Worm (Caenorhabditis elegans): Measurements from ENCODE around the gene F25E5.8.

Gene F25E5.8

DNA sequence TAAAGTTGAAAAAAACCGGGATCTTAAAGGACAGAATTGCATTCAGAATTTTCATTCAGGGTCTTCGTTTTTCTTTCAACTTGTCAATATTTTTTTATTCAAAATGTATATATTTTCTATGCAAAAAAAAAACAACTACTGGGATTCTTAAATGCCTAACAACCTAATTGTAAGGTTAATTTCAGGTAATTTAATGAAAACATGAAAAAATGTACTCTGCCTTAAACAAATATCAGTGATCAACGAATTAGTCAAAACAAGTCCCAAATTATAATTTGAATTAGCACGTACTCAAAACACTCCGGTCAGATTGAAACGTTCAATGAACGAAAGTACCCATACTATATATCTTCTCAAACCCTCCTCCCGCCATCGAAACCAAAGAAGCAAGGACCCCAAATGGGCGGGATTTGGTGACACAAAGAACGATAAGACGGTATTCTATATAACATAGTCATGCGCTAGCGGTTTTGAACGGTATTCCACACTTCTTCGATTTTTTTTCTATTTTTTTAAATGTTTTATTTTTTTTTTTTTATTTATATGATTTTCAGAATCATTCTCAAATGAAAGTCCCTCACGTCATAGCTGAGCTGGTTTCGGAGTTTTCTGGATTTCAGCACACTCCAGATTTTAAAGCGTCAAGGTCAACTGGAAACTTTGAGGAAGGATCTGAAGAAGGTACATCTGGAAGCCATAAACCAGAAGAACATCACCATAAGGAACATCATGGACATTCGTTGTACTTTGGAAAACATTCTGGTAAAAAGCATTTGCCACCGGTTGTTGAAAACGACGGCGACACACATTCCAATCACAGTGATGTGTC, at the start of gene F25E5.8, which contains the start of gene ddo-2:
TSS of gene F25E5.8 (plus strand) at position 555 of the 829 bp plus-strand sequence.
TSS of gene ddo-2 (minus strand) at position 330 of the 829 bp plus-strand sequence.
- TF ChIP-seq unc-98 (GFP tag; IDR thresholded peaks at IDR 0.05) = no peak
- peak; percentile 32 for TF ChIP-seq snu-23 (GFP tag; optimal IDR thresholded peaks at IDR 0.05)
- no peak for TF ChIP-seq nhr-47 (tag; optimal IDR thresholded peaks at IDR 0.05)
- TF ChIP-seq ets-5 (GFP tag; IDR thresholded peaks at IDR 0.05) = no peak
- TF ChIP-seq sptf-1 (tag; optimal IDR thresholded peaks at IDR 0.05) = no peak
- TF ChIP-seq grh-1 (GFP tag; IDR thresholded peaks at IDR 0.05) = 0 out of 2 replicates have a peak, but pooled peaks have one; percentile 7
- TF ChIP-seq C16A3.4 (tag; optimal IDR thresholded peaks at IDR 0.05) = no peak
- no peak for TF ChIP-seq dsc-1 (tag; optimal IDR thresholded peaks at IDR 0.05)
- peak; percentile 20 for TF ChIP-seq tbx-2 (tag; optimal IDR thresholded peaks at IDR 0.05)
- peak; percentile 81 for TF ChIP-seq unc-130 (tag; optimal IDR thresholded peaks at IDR 0.05)
- no peak for TF ChIP-seq elt-2 (tag; optimal IDR thresholded peaks at IDR 0.05)
- TF ChIP-seq nhr-85 (tag) = peak; percentile 87
- no peak for TF ChIP-seq mef-2 (tag; optimal IDR thresholded peaks at IDR 0.05)
- TF ChIP-seq Y116A8C.19 (tag; optimal IDR thresholded peaks at IDR 0.05; ENCODE audit: borderline replicate concordance) = no peak
- TF ChIP-seq unc-62 (GFP tag; optimal IDR thresholded peaks at IDR 0.05) = no peak
- TF ChIP-seq zag-1 (tag; optimal IDR thresholded peaks at IDR 0.05) = no peak
- no peak for TF ChIP-seq lsy-2 (tag; optimal IDR thresholded peaks at IDR 0.05)
- TF ChIP-seq fkh-4 (tag; optimal IDR thresholded peaks at IDR 0.05; ENCODE audit: borderline replicate concordance) = no peak
- no peak for TF ChIP-seq xbp-1 (tag; optimal IDR thresholded peaks at IDR 0.05)
- TF ChIP-seq nhr-90 (tag; optimal IDR thresholded peaks at IDR 0.05; ENCODE audit: poor library complexity) = peak; percentile 48
- TF ChIP-seq F16B12.6 (tag; optimal IDR thresholded peaks at IDR 0.05) = no peak
- TF ChIP-seq aha-1 (tag; optimal IDR thresholded peaks at IDR 0.05) = no peak
- peak; percentile 24 for TF ChIP-seq skn-1 (tag; optimal IDR thresholded peaks at IDR 0.05)
- TF ChIP-seq ztf-4 (tag; optimal IDR thresholded peaks at IDR 0.05) = no peak
- TF ChIP-seq lin-14 (GFP tag; optimal IDR thresholded peaks at IDR 0.05) = peak; percentile 18
- TF ChIP-seq hlh-17 (GFP tag; optimal IDR thresholded peaks at IDR 0.05; ENCODE audit: borderline replicate concordance) = no peak
- no peak for TF ChIP-seq irx-1 (tag; optimal IDR thresholded peaks at IDR 0.05)
- no peak for TF ChIP-seq zip-4 (GFP tag; optimal IDR thresholded peaks at IDR 0.05)
- TF ChIP-seq vab-15 (tag; optimal IDR thresholded peaks at IDR 0.05) = no peak
- peak in 1 of 2 experiments; percentile 38 for TF ChIP-seq mdl-1 (tag; optimal IDR thresholded peaks at IDR 0.05)
- no peak for TF ChIP-seq egl-13 (tag; optimal IDR thresholded peaks at IDR 0.05)
- no peak for TF ChIP-seq unc-86 (tag; optimal IDR thresholded peaks at IDR 0.05)
- TF ChIP-seq lin-15B (tag; optimal IDR thresholded peaks at IDR 0.05) = no peak
- TF ChIP-seq sup-37 (GFP tag; optimal IDR thresholded peaks at IDR 0.05) = no peak
- TF ChIP-seq lin-35 (GFP tag; optimal IDR thresholded peaks at IDR 0.05) = peak in 1 of 2 experiments; percentile 31
- no peak for TF ChIP-seq nhr-76 (tag; optimal IDR thresholded peaks at IDR 0.05)
- TF ChIP-seq blmp-1 (tag; optimal IDR thresholded peaks at IDR 0.05) = peak; percentile 83
- no peak for TF ChIP-seq efl-3 (GFP tag; optimal IDR thresholded peaks at IDR 0.05)
- TF ChIP-seq nhr-19 (GFP tag; conservative IDR thresholded peaks at IDR 0.05) = peak; percentile 72
- TF ChIP-seq aly-2 (tag; optimal IDR thresholded peaks at IDR 0.05) = no peak
- TF ChIP-seq elt-3 (tag; optimal IDR thresholded peaks at IDR 0.05) = peak in 1 of 6 experiments; percentile 68
- TF ChIP-seq nhr-20 (tag; optimal IDR thresholded peaks at IDR 0.05) = peak; percentile 19
- no peak for TF ChIP-seq alr-1 (tag; optimal IDR thresholded peaks at IDR 0.05; ENCODE audit: borderline replicate concordance)
- no peak for TF ChIP-seq sox-4 (tag; optimal IDR thresholded peaks at IDR 0.05)
- TF ChIP-seq mep-1 (tag; optimal IDR thresholded peaks at IDR 0.05) = no peak
- TF ChIP-seq pqm-1 (tag; optimal IDR thresholded peaks at IDR 0.05) = no peak
- TF ChIP-seq lir-3 (tag; optimal IDR thresholded peaks at IDR 0.05; ENCODE audit: poor library complexity) = no peak
- TF ChIP-seq nhr-237 (tag; optimal IDR thresholded peaks at IDR 0.05) = no peak
- no peak for TF ChIP-seq ztf-11 (tag; optimal IDR thresholded peaks at IDR 0.05)
- no peak for TF ChIP-seq efl-1 (optimal IDR thresholded peaks at IDR 0.05)
- TF ChIP-seq efl-1 (GFP tag; optimal IDR thresholded peaks at IDR 0.05 in 1 of 2) = no peak
- no peak for TF ChIP-seq C34B4.2 (tag; optimal IDR thresholded peaks at IDR 0.05)
